Worm (Caenorhabditis elegans) whole organism, late embryonic: ENCODE results near the gene ints-11.

ENCODE experiments used
- K09A11.1 ChIP-seq: sonication (generic microtip); optimal IDR thresholded peaks from 2 replicates; lab custom pipeline; 2017; ENCODE audit warnings: antibody characterized with exemption, mild to moderate bottlenecking, missing genetic modification characterization, missing compliant biosample characterization; ENCODE audit not compliant: insufficient read depth
- ceh-22 ChIP-seq: sonication (generic microtip); optimal IDR thresholded peaks from 2 replicates; lab custom pipeline; 2017; ENCODE audit warnings: missing biosample characterization, missing genetic modification characterization
- dmd-4 ChIP-seq: sonication (generic microtip); optimal IDR thresholded peaks from 2 replicates; lab custom pipeline; 2016; ENCODE audit warnings: borderline replicate concordance, missing genetic modification characterization, missing compliant biosample characterization
- elt-2 ChIP-seq: sonication (generic microtip); optimal IDR thresholded peaks from 2 replicates; lab custom pipeline; 2016; ENCODE audit warnings: missing genetic modification reagents, missing genetic modification characterization, missing compliant biosample characterization
- hlh-8 ChIP-seq: sonication (generic microtip); optimal IDR thresholded peaks from 2 replicates; lab custom pipeline; 2016; ENCODE audit warnings: missing genotype, missing genetic modification characterization, missing compliant biosample characterization
- nhr-11 ChIP-seq: fragments of 150-350 bp; optimal IDR thresholded peaks from 2 replicates; lab custom pipeline; 2014; ENCODE audit warnings: missing biosample characterization, missing genetic modification characterization
- pag-3 ChIP-seq: sonication (generic microtip); optimal IDR thresholded peaks from 2 replicates; lab custom pipeline; 2016; ENCODE audit warnings: missing compliant biosample characterization, missing genetic modification characterization, borderline replicate concordance
- ref-2 ChIP-seq: sonication (generic microtip); optimal IDR thresholded peaks from 2 replicates; lab custom pipeline; 2016; ENCODE audit warnings: missing genetic modification characterization, missing compliant biosample characterization
- tbx-2 ChIP-seq: sonication (generic microtip); optimal IDR thresholded peaks from 2 replicates; lab custom pipeline; 2016; ENCODE audit warnings: missing genetic modification characterization, missing compliant biosample characterization
- unc-86 ChIP-seq: sonication (generic microtip); optimal IDR thresholded peaks from 2 replicates; lab custom pipeline; 2016; ENCODE audit warnings: missing genetic modification characterization, missing compliant biosample characterization

- TF ChIP-seq K09A11.1 (no peak), nhr-11 (no peak), elt-2 (no peak), ref-2 (no peak), ceh-22 (tag; lab: Kevin White, UChicago) (no peak), dmd-4 (tag; lab: Kevin White, UChicago) (no peak), pag-3 (tag; lab: Kevin White, UChicago) (no peak), unc-86 (tag; lab: Kevin White, UChicago) (no peak), tbx-2 (tag; lab: Kevin White, UChicago) (no peak), hlh-8 (tag; lab: Kevin White, UChicago) (no peak)
These were observed 27.1 kb downstream of the ints-11 start, which contains the start of gene unc-105 for ce11 chrII:8116159-8116558.
